Worm (Caenorhabditis elegans): ENCODE data around the gene odc-1.

Gene odc-1

DNA sequence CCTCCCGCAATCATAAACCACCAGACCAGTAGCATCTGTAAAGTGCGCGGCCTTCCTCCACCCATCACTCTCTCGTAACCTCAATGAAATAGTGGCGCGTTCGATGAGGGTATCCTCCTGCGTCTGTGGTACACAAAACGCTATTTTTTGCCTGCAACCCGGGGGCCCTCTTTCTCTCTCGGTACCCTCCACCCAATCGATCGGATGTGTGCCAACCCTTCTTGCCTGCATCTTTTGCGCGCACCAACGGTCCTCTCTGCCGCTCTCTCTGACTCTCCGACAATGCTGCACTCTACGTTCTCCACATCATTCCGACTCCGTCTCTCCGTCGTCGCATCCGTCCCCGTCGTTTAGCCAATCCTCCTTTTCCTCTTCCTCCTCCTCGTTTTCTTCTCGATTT lies 20.5 kb downstream of the odc-1 start (continued):
- TF ChIP-seq dmd-6 (GFP tag; IDR thresholded peaks at IDR 0.05) (peak; percentile 40; the same call in 1 of the 2 replicates), ama-1 (optimal IDR thresholded peaks at IDR 0.05) (no peak), nhr-25 (tag; optimal IDR thresholded peaks at IDR 0.05; ENCODE audit: borderline replicate concordance, insufficient read depth) (peak; percentile 78), ceh-20 (GFP tag; IDR thresholded peaks at IDR 0.05) (0 out of 2 replicates have a peak, but pooled peaks have one; percentile 39), ceh-62 (tag; optimal IDR thresholded peaks at IDR 0.05) (no peak), mep-1 (tag; optimal IDR thresholded peaks at IDR 0.05) (peak; percentile 80), attf-4 (tag; optimal IDR thresholded peaks at IDR 0.05) (no peak), ceh-82 (tag; optimal IDR thresholded peaks at IDR 0.05) (no peak), nhr-41 (GFP tag; IDR thresholded peaks at IDR 0.05) (no peak), fos-1 (tag; optimal IDR thresholded peaks at IDR 0.05) (no peak), lim-7 (GFP tag; IDR thresholded peaks at IDR 0.05) (no peak), Y48G9A.11 (GFP tag; IDR thresholded peaks at IDR 0.05) (no peak), skn-1 (tag; optimal IDR thresholded peaks at IDR 0.05) (no peak), lin-39 (tag; optimal IDR thresholded peaks at IDR 0.05) (no peak), arid-1 (GFP tag; conservative IDR thresholded peaks at IDR 0.05) (no peak), ztf-7 (tag; optimal IDR thresholded peaks at IDR 0.05) (no peak), egl-43 (GFP tag; IDR thresholded peaks at IDR 0.05) (peak; percentile 89), nhr-6 (tag; optimal IDR thresholded peaks at IDR 0.05) (peak; percentile 14), ceh-28 (tag; optimal IDR thresholded peaks at IDR 0.05) (peak; percentile 84), madf-9 (GFP tag; conservative IDR thresholded peaks at IDR 0.05) (0 out of 2 replicates have a peak, but pooled peaks have one; percentile 3), snpc-4 (tag; optimal IDR thresholded peaks at IDR 0.05) (no peak), zag-1 (tag; optimal IDR thresholded peaks at IDR 0.05) (peak; percentile 8), nhr-111 (GFP tag; optimal IDR thresholded peaks at IDR 0.05) (no peak), lin-29 (GFP tag; IDR thresholded peaks at IDR 0.05) (no peak), nhr-11 (tag; optimal IDR thresholded peaks at IDR 0.05) (peak; percentile 44), dve-1 (tag; optimal IDR thresholded peaks at IDR 0.05; ENCODE audit: insufficient read depth) (peak; percentile 4), nhr-237 (tag; optimal IDR thresholded peaks at IDR 0.05) (no peak), daf-19 (GFP tag; conservative IDR thresholded peaks at IDR 0.05) (no peak), ZK337.2 (GFP tag; IDR thresholded peaks at IDR 0.05) (no peak), ZK546.5 (tag; optimal IDR thresholded peaks at IDR 0.05) (no peak), lin-38 (GFP tag; IDR thresholded peaks at IDR 0.05) (no peak), nhr-28 (tag; optimal IDR thresholded peaks at IDR 0.05) (peak; percentile 49), hlh-30 (tag; optimal IDR thresholded peaks at IDR 0.05; ENCODE audit: insufficient read depth) (peak; percentile 52), lin-13 (GFP tag; optimal IDR thresholded peaks at IDR 0.05) (no peak), mes-2 (tag; optimal IDR thresholded peaks at IDR 0.05; ENCODE audit: poor library complexity, severe bottlenecking) (peak; percentile 60)

ce11 chrV:6878559-6878958 lies 21.5 kb downstream of the odc-1 start:
- TF ChIP-seq hlh-11 (tag; optimal IDR thresholded peaks at IDR 0.05) (no peak), aly-2 (tag; optimal IDR thresholded peaks at IDR 0.05) (no peak), F10B5.3 (tag; optimal IDR thresholded peaks at IDR 0.05) (no peak), lim-7 (GFP tag; IDR thresholded peaks at IDR 0.05) (no peak), zfp-3 (GFP tag; conservative IDR thresholded peaks at IDR 0.05) (no peak), nhr-41 (GFP tag; IDR thresholded peaks at IDR 0.05) (no peak), pha-4 (GFP tag; IDR thresholded peaks at IDR 0.05) (no peak), pha-4 (tag; optimal IDR thresholded peaks at IDR 0.05) (no peak), ceh-44 (GFP tag; IDR thresholded peaks at IDR 0.05) (no peak), aha-1 (tag) (peak; percentile 67), unc-62 (GFP tag; optimal IDR thresholded peaks at IDR 0.05 in 1 of 2) (peak in 1 of 2 experiments; percentile 98), unc-62 (tag; optimal IDR thresholded peaks at IDR 0.05) (no peak), nhr-25 (tag; optimal IDR thresholded peaks at IDR 0.05; ENCODE audit: borderline replicate concordance, insufficient read depth) (no peak), hmg-1.1 (GFP tag; IDR thresholded peaks at IDR 0.05) (no peak), mep-1 (tag; optimal IDR thresholded peaks at IDR 0.05) (no peak)
